Worm (Caenorhabditis elegans): ENCODE data around the gene cox-15.

Gene cox-15

ce11 chrII:11188026-11188425 lies 46.7 kb downstream of the cox-15 start, which contains the start of gene F37H8.5:
Gene F37H8.5, plus strand, starts transcription at chrII:11188206.
- TF ChIP-seq unc-39 (tag; optimal IDR thresholded peaks at IDR 0.05) (no peak), mab-5 (tag; optimal IDR thresholded peaks at IDR 0.05) (peak; percentile 22)

ce11 chrII:11185728-11186127 lies 49.0 kb downstream of the cox-15 start, which contains the start of gene sfxn-1.2:
Gene sfxn-1.2, plus strand, starts transcription at chrII:11186028.
- TF ChIP-seq unc-55 (GFP tag; optimal IDR thresholded peaks at IDR 0.05), result no peak
- no peak for TF ChIP-seq dmd-4 (tag; optimal IDR thresholded peaks at IDR 0.05)
- TF ChIP-seq ama-1 (optimal IDR thresholded peaks at IDR 0.05), result no peak
- no peak for TF ChIP-seq gmeb-1 (tag; optimal IDR thresholded peaks at IDR 0.05)
- no peak for TF ChIP-seq ztf-1 (GFP tag; conservative IDR thresholded peaks at IDR 0.05)
- no peak for TF ChIP-seq lin-39 (tag; optimal IDR thresholded peaks at IDR 0.05)
- no peak for TF ChIP-seq nhr-129 (tag; optimal IDR thresholded peaks at IDR 0.05)
- TF ChIP-seq crh-2 (tag; optimal IDR thresholded peaks at IDR 0.05), result no peak
- no peak for TF ChIP-seq mab-5 (tag; optimal IDR thresholded peaks at IDR 0.05)

ce11 chrII:11184757-11185341 lies 49.9 kb downstream of the cox-15 start, which contains the start of gene lir-3:
Gene lir-3, minus strand, starts transcription at chrII:11184807.
- TF ChIP-seq nhr-237 (tag; optimal IDR thresholded peaks at IDR 0.05), result no peak
- no peak for TF ChIP-seq mbf-1 (tag; optimal IDR thresholded peaks at IDR 0.05)
- TF ChIP-seq unc-55 (GFP tag; optimal IDR thresholded peaks at IDR 0.05), result peak; percentile 36
- peak; percentile 24 for TF ChIP-seq F13H6.1 (tag; optimal IDR thresholded peaks at IDR 0.05)
- TF ChIP-seq ztf-1 (GFP tag; conservative IDR thresholded peaks at IDR 0.05), result no peak
- TF ChIP-seq elt-3 (tag; optimal IDR thresholded peaks at IDR 0.05), result no peak
- TF ChIP-seq sma-9 (GFP tag; optimal IDR thresholded peaks at IDR 0.05), result peak; percentile 7
- no peak for TF ChIP-seq sma-9 (tag; optimal IDR thresholded peaks at IDR 0.05)
- TF ChIP-seq lsy-2 (tag; optimal IDR thresholded peaks at IDR 0.05), result peak in 1 of 2 experiments; percentile 37
- no peak for TF ChIP-seq lin-13 (GFP tag; optimal IDR thresholded peaks at IDR 0.05)
- peak; percentile 21 for TF ChIP-seq nhr-129 (tag; optimal IDR thresholded peaks at IDR 0.05)
- no peak for TF ChIP-seq R02D3.7 (tag; optimal IDR thresholded peaks at IDR 0.05)
- TF ChIP-seq C34F6.9 (tag; optimal IDR thresholded peaks at IDR 0.05), result peak; percentile 52
- TF ChIP-seq egl-27 (tag; optimal IDR thresholded peaks at IDR 0.05), result no peak
- no peak for TF ChIP-seq aly-2 (tag; optimal IDR thresholded peaks at IDR 0.05)
- TF ChIP-seq fos-1 (tag; optimal IDR thresholded peaks at IDR 0.05), result no peak
- TF ChIP-seq nhr-6 (tag; optimal IDR thresholded peaks at IDR 0.05), result no peak
- no peak for TF ChIP-seq nhr-11 (tag; optimal IDR thresholded peaks at IDR 0.05)
- TF ChIP-seq Y55F3AM.14 (GFP tag; optimal IDR thresholded peaks at IDR 0.05), result no peak
- no peak for TF ChIP-seq snpc-4 (tag; optimal IDR thresholded peaks at IDR 0.05)

Measured in whole organism, L2 larva.